Fruit fly (Drosophila melanogaster): ENCODE measurements around the gene TrxT.

Gene TrxT

DNA sequence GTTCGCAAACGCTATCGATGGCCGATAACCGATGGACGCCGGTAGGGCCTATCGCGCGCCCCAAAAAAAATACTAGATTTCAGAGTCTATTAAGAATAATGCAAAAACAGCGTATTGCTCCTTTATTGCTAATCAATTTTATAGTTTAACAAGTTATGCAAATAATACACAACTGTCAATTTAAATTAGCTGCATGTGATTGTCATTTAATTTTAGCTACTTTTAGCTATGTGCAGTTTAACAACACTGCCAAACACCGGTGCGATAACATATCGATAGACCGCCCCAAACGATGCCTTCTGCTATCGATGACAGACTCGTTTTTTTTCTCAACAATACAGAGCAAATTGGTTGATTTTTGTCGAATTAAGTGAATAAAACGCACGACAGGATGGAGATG lies 2.7 kb downstream of the TrxT start, which contains the start of the genes Cdk7 and snf (continued):
- TF ChIP-seq CG15514 (GFP tag; optimal IDR thresholded peaks at IDR 0.05) (peak; percentile 76), insv (GFP tag; optimal IDR thresholded peaks at IDR 0.05) (no peak), Atf-2 (GFP tag; optimal IDR thresholded peaks at IDR 0.05) (peak; percentile 2), CG10462 (GFP tag; optimal IDR thresholded peaks at IDR 0.05) (no peak), fd64A (GFP tag; optimal IDR thresholded peaks at IDR 0.05) (no peak), gt (GFP tag; IDR thresholded peaks at IDR 0.05) (no peak), cato (GFP tag; optimal IDR thresholded peaks at IDR 0.05; ENCODE audit: borderline replicate concordance) (no peak), CHES-1-like (GFP tag; optimal IDR thresholded peaks at IDR 0.05) (peak; percentile 56), Sox102F (GFP tag; optimal IDR thresholded peaks at IDR 0.05) (peak; percentile 16), CG2875 (GFP tag; optimal IDR thresholded peaks at IDR 0.05) (no peak), dan (GFP tag; IDR thresholded peaks at IDR 0.05) (no peak), CG15479 (GFP tag; optimal IDR thresholded peaks at IDR 0.05) (no peak), YL-1 (GFP tag; optimal IDR thresholded peaks at IDR 0.05) (peak; percentile 58), inv (GFP tag; IDR thresholded peaks at IDR 0.05; ENCODE audit: partially characterized antibody) (peak; percentile 82), nom (GFP tag; optimal IDR thresholded peaks at IDR 0.05) (no peak), CG31441 (GFP tag; IDR thresholded peaks at IDR 0.05) (no peak), Scr (GFP tag; IDR thresholded peaks at IDR 0.05; ENCODE audit: partially characterized antibody) (peak; percentile 87), repo (GFP tag; optimal IDR thresholded peaks at IDR 0.05) (peak; percentile 1), grn (GFP tag; optimal IDR thresholded peaks at IDR 0.05) (no peak), Hand (GFP tag; optimal IDR thresholded peaks at IDR 0.05) (no peak), CG15073 (GFP tag; optimal IDR thresholded peaks at IDR 0.05) (no peak), rib (GFP tag; IDR thresholded peaks at IDR 0.05) (no peak), stc (GFP tag; IDR thresholded peaks at IDR 0.05) (no peak), CG12769 (tag; optimal IDR thresholded peaks at IDR 0.05) (no peak), Abd-B (GFP tag; optimal IDR thresholded peaks at IDR 0.05) (no peak), Fer1 (GFP tag; optimal IDR thresholded peaks at IDR 0.05) (no peak), ash1 (GFP tag; optimal IDR thresholded peaks at IDR 0.05) (no peak), CG30020 (tag; optimal IDR thresholded peaks at IDR 0.05) (peak; percentile 57), Pdp1 (GFP tag; optimal IDR thresholded peaks at IDR 0.05) (peak in 1 of 2 experiments; percentile 22), Ada2b (GFP tag; IDR thresholded peaks at IDR 0.05) (no peak), Dbx (GFP tag; IDR thresholded peaks at IDR 0.05) (peak; percentile 63; the same call in 2 of the 3 replicates), CG9727 (GFP tag; optimal IDR thresholded peaks at IDR 0.05) (peak; percentile 27), CG13775 (GFP tag; optimal IDR thresholded peaks at IDR 0.05) (peak; percentile 43), CG16813 (GFP tag; IDR thresholded peaks at IDR 0.05; ENCODE audit: partially characterized antibody) (peak; percentile 88), chm (GFP tag; IDR thresholded peaks at IDR 0.05) (no peak), CG12744 (GFP tag; optimal IDR thresholded peaks at IDR 0.05) (peak; percentile 47), CG3407 (GFP tag; optimal IDR thresholded peaks at IDR 0.05) (no peak), crc (GFP tag; optimal IDR thresholded peaks at IDR 0.05) (no peak), CG13123 (GFP tag; optimal IDR thresholded peaks at IDR 0.05) (no peak), gro (GFP tag; optimal IDR thresholded peaks at IDR 0.05) (no peak), Sry-β (GFP tag; optimal IDR thresholded peaks at IDR 0.05) (peak; percentile 74), hkb (optimal IDR thresholded peaks at IDR 0.05) (no peak), hkb (GFP tag; IDR thresholded peaks at IDR 0.05) (no peak), Ptx1 (GFP tag; IDR thresholded peaks at IDR 0.05) (peak; percentile 36; the same call in 1 of the 2 replicates), Eip74EF (GFP tag; optimal IDR thresholded peaks at IDR 0.05) (no peak), dmrt99B (tag; optimal IDR thresholded peaks at IDR 0.05) (no peak), CG1602 (GFP tag; optimal IDR thresholded peaks at IDR 0.05) (no peak), CG1792 (GFP tag; optimal IDR thresholded peaks at IDR 0.05) (peak; percentile 55), cas (GFP tag; IDR thresholded peaks at IDR 0.05) (no peak), CG9876 (GFP tag; optimal IDR thresholded peaks at IDR 0.05) (peak; percentile 40), GATAe (GFP tag; conservative IDR thresholded peaks at IDR 0.05) (no peak)

Measured in whole organism, embryonic.